Worm (Caenorhabditis elegans): Measurements from ENCODE around the gene srt-30.
A peak's percentile ranks its signal among the peaks of the same experiment; 100 is the strongest.

Gene srt-30

DNA sequence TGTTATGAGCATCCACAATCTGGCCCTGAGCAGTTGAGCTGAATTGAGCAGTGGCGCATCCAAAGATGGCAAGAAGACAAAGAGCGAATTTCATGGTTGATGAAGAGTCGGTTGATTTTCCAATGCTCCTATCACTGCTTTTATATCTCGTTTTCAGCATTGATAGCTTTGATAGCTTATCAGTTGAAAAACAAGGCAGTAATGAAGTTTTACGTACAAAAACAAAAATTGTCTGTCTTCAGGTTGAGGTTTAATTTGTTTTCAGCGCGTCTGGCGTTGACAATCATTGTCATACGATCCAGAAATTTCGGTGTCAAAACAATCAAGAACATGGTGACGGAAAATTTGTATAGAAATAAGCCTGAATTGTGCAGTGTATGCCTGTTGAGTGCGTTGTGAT, 11.3 kb upstream of the srt-30 start, which contains the start of gene scl-13:
scl-13 (minus strand) TSS at position 101 of the 400 bp plus-strand sequence.
- no peak for TF ChIP-seq nhr-237 (tag; optimal IDR thresholded peaks at IDR 0.05)
- no peak for TF ChIP-seq nhr-129 (tag; optimal IDR thresholded peaks at IDR 0.05)
- no peak for TF ChIP-seq elt-1 (tag; optimal IDR thresholded peaks at IDR 0.05)
- no peak for TF ChIP-seq sma-9 (GFP tag; optimal IDR thresholded peaks at IDR 0.05)
- no peak for TF ChIP-seq sma-9 (tag; optimal IDR thresholded peaks at IDR 0.05)
- no peak for TF ChIP-seq lin-39 (tag; optimal IDR thresholded peaks at IDR 0.05)
- no peak for TF ChIP-seq unc-62 (GFP tag; optimal IDR thresholded peaks at IDR 0.05)
- no peak for TF ChIP-seq unc-55 (GFP tag; optimal IDR thresholded peaks at IDR 0.05)
- no peak for TF ChIP-seq nhr-23 (tag; optimal IDR thresholded peaks at IDR 0.05)
- TF ChIP-seq lsy-2 (tag; optimal IDR thresholded peaks at IDR 0.05) = no peak
- no peak for TF ChIP-seq snpc-4 (tag; optimal IDR thresholded peaks at IDR 0.05)
- no peak for TF ChIP-seq egl-27 (tag; optimal IDR thresholded peaks at IDR 0.05)
- TF ChIP-seq ztf-4 (tag; optimal IDR thresholded peaks at IDR 0.05) = no peak
- TF ChIP-seq dmd-4 (tag; optimal IDR thresholded peaks at IDR 0.05) = no peak
- TF ChIP-seq ztf-1 (GFP tag; conservative IDR thresholded peaks at IDR 0.05) = no peak
- no peak for TF ChIP-seq sma-3 (GFP tag; optimal IDR thresholded peaks at IDR 0.05)
- TF ChIP-seq blmp-1 (tag; optimal IDR thresholded peaks at IDR 0.05; ENCODE audit: insufficient read depth) = no peak
- TF ChIP-seq ceh-82 (tag; optimal IDR thresholded peaks at IDR 0.05) = no peak
- no peak for TF ChIP-seq ztf-11 (tag; optimal IDR thresholded peaks at IDR 0.05)
- no peak for TF ChIP-seq aly-2 (tag; optimal IDR thresholded peaks at IDR 0.05)
- no peak for TF ChIP-seq mab-5 (tag; optimal IDR thresholded peaks at IDR 0.05)

DNA sequence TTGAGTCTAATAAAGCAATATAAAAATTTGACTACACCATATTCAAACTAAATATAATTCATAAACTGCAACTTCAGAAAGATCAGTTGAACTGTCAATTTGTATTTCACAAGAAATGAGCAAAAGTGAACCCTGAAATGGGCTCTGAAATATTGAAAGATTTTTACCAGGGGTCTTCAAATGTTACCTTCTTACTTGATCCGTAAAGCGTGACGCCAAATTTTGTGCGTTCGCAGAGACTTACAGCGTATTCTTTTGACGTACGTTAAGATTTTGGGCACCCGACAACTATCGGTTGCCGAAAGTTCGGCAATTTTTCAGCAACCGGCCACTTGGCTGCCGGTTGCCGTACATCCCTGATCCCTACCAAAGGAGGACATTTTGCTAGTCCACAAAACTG, 9.8 kb upstream of the srt-30 start:
- TF ChIP-seq sma-3 (GFP tag; optimal IDR thresholded peaks at IDR 0.05) = no peak
- TF ChIP-seq F13H6.1 (tag; optimal IDR thresholded peaks at IDR 0.05) = no peak
- TF ChIP-seq elt-3 (tag; optimal IDR thresholded peaks at IDR 0.05) = no peak
- TF ChIP-seq crh-2 (tag; optimal IDR thresholded peaks at IDR 0.05) = no peak
- TF ChIP-seq nhr-129 (tag; optimal IDR thresholded peaks at IDR 0.05) = no peak
- TF ChIP-seq skn-1 (tag; optimal IDR thresholded peaks at IDR 0.05) = no peak
- TF ChIP-seq nhr-10 (tag; optimal IDR thresholded peaks at IDR 0.05) = no peak
- TF ChIP-seq nhr-77 (tag; optimal IDR thresholded peaks at IDR 0.05) = no peak
- no peak for TF ChIP-seq nhr-21 (tag; optimal IDR thresholded peaks at IDR 0.05)
- TF ChIP-seq blmp-1 (tag; optimal IDR thresholded peaks at IDR 0.05; ENCODE audit: insufficient read depth) = no peak
- no peak for TF ChIP-seq ceh-82 (tag; optimal IDR thresholded peaks at IDR 0.05)
- TF ChIP-seq lsy-2 (tag; optimal IDR thresholded peaks at IDR 0.05) = no peak

ce11 chrV:3808336-3808735, 8.1 kb upstream of the srt-30 start, which contains the start of gene srw-6:
srw-6 (plus strand) TSS chrV:3808636.
- TF ChIP-seq R02D3.7 (tag; optimal IDR thresholded peaks at IDR 0.05) (no peak), lsy-2 (tag; optimal IDR thresholded peaks at IDR 0.05) (no peak)

- TF ChIP-seq nhr-10 (tag; optimal IDR thresholded peaks at IDR 0.05) (no peak), nhr-11 (tag; optimal IDR thresholded peaks at IDR 0.05) (no peak), mab-5 (tag; optimal IDR thresholded peaks at IDR 0.05) (no peak)
Observed at ce11 chrV:3807846-3808245, 7.6 kb upstream of the srt-30 start.

DNA sequence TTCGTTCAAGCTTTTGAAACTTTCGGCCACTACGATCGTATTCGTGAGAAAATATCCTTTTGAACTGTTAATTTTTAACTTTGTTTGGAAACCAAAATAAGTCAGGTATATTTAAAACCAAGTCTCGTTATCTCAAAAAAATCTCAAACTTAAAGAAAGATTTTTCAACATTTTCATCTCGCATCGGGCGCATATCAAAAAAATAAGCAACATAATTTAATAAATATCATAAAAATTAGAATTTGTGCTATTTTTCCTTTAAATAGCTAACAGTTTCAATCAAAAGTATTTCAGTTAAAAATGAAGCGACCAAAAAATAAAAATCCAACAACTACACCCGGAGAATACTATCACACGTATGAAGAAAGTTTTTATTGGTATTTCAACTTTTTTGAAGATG, 5.7 kb upstream of the srt-30 start, which contains the start of gene srw-7:
srw-7 (plus strand) TSS at position 301 of the 400 bp plus-strand sequence.
- TF ChIP-seq blmp-1 (tag; optimal IDR thresholded peaks at IDR 0.05; ENCODE audit: insufficient read depth) (no peak), skn-1 (tag; optimal IDR thresholded peaks at IDR 0.05) (no peak), lin-39 (tag; optimal IDR thresholded peaks at IDR 0.05) (no peak)

DNA sequence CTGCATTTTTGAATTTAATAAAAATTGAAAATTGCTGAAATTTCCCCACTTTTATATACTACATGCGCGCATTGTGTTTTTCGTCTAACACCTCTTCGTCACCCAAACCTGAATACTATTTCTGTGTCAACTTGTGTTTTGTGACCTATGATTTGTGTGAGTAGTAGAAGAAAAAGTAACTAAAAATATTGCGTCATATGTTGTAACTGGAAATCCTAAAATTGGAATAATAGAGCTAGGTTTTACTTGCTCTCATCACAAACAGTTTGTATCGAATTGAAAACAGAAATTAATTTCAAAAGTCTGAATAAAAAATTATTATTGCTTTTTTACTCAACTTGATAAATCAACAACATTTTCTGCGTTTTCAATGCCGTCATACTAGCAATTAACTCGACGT, 5.2 kb upstream of the srt-30 start, which contains the start of gene R08F11.4:
R08F11.4 (minus strand) TSS at position 29 of the 400 bp plus-strand sequence.
- TF ChIP-seq nhr-129 (tag; optimal IDR thresholded peaks at IDR 0.05) (peak; percentile 98), nhr-10 (tag; optimal IDR thresholded peaks at IDR 0.05) (no peak), unc-39 (tag; optimal IDR thresholded peaks at IDR 0.05) (no peak), ztf-4 (tag; optimal IDR thresholded peaks at IDR 0.05) (no peak), ztf-1 (GFP tag; conservative IDR thresholded peaks at IDR 0.05) (no peak), fos-1 (tag; optimal IDR thresholded peaks at IDR 0.05) (peak; percentile 5), dmd-4 (tag; optimal IDR thresholded peaks at IDR 0.05) (no peak), R02D3.7 (tag; optimal IDR thresholded peaks at IDR 0.05) (no peak), C34F6.9 (tag; optimal IDR thresholded peaks at IDR 0.05) (no peak), unc-62 (GFP tag; optimal IDR thresholded peaks at IDR 0.05) (no peak), nhr-11 (tag; optimal IDR thresholded peaks at IDR 0.05) (no peak), mdl-1 (tag; optimal IDR thresholded peaks at IDR 0.05) (no peak), mab-5 (tag; optimal IDR thresholded peaks at IDR 0.05) (no peak)
